Fruit fly (Drosophila melanogaster) whole organism, embryonic: ENCODE data around the gene CG5071.

ENCODE experiments used
- C15 ChIP-seq: fragments of 200-800 bp; sonication (Bioruptor generic); IDR thresholded peaks from 3 replicates; pipeline ENCODE4 v1.3.6; 2022; ENCODE audit warnings: missing biosample characterization, missing genetic modification characterization
- CG10267 ChIP-seq: fragments of 200-800 bp; sonication (Bioruptor generic); optimal IDR thresholded peaks from 2 replicates; lab custom pipeline; 2018; ENCODE audit warnings: missing biosample characterization, mild to moderate bottlenecking, missing genetic modification characterization, moderate library complexity
- CG10366 ChIP-seq: fragments of 200-800 bp; sonication (Bioruptor generic); IDR thresholded peaks from 2 replicates; pipeline ENCODE4 v1.3.6; 2022; ENCODE audit warnings: missing biosample characterization, missing genetic modification characterization
- CG11085 ChIP-seq: fragments of 200-800 bp; sonication (Bioruptor generic); IDR thresholded peaks from 2 replicates; pipeline ENCODE4 v1.3.6; 2022; ENCODE audit warnings: missing biosample characterization, missing genetic modification characterization
- CG11504 ChIP-seq: fragments of 200-800 bp; sonication (Bioruptor generic); optimal IDR thresholded peaks from 3 replicates; lab custom pipeline; 2019; ENCODE audit warnings: missing biosample characterization, mild to moderate bottlenecking, missing genetic modification characterization, moderate library complexity
- CG12104 ChIP-seq: fragments of 200-800 bp; sonication (Bioruptor generic); optimal IDR thresholded peaks from 3 replicates; lab custom pipeline; 2016; ENCODE audit warnings: missing biosample characterization, missing genetic modification characterization
- CG12391 ChIP-seq: fragments of 200-800 bp; sonication (Bioruptor generic); optimal IDR thresholded peaks from 3 replicates; lab custom pipeline; 2018; ENCODE audit warnings: missing biosample characterization, mild to moderate bottlenecking, missing genetic modification characterization, moderate library complexity
- CG13894 ChIP-seq: fragments of 200-800 bp; sonication (Bioruptor generic); optimal IDR thresholded peaks from 3 replicates; lab custom pipeline; 2018; ENCODE audit warnings: missing biosample characterization, mild to moderate bottlenecking, missing genetic modification characterization, moderate library complexity
- CG15269 ChIP-seq: fragments of 200-800 bp; sonication (Bioruptor generic); optimal IDR thresholded peaks from 2 replicates; lab custom pipeline; 2018; ENCODE audit warnings: missing biosample characterization, mild to moderate bottlenecking, missing genetic modification characterization, moderate library complexity
- CG17359 ChIP-seq: fragments of 200-800 bp; sonication (Bioruptor generic); optimal IDR thresholded peaks from 3 replicates; lab custom pipeline; 2018; ENCODE audit warnings: missing biosample characterization, mild to moderate bottlenecking, missing genetic modification characterization, moderate library complexity
- CG18262 ChIP-seq: fragments of 200-800 bp; optimal IDR thresholded peaks from 3 replicates; lab custom pipeline; 2019; ENCODE audit warnings: missing biosample characterization, mild to moderate bottlenecking, missing genetic modification characterization, moderate library complexity
- CG18599 ChIP-seq: fragments of 200-800 bp; sonication (Bioruptor generic); optimal IDR thresholded peaks from 3 replicates; lab custom pipeline; 2017; ENCODE audit warnings: missing biosample characterization, missing genetic modification characterization, mild to moderate bottlenecking, moderate library complexity, missing genetic modification reagents
- CG31441 ChIP-seq: fragments of 200-800 bp; sonication (Bioruptor generic); IDR thresholded peaks from 2 replicates; pipeline ENCODE4 v1.3.6; 2022; ENCODE audit warnings: missing biosample characterization, missing genetic modification characterization
- CG4328 ChIP-seq: fragments of 200-800 bp; sonication (Bioruptor generic); optimal IDR thresholded peaks from 3 replicates; lab custom pipeline; 2017; ENCODE audit warnings: missing biosample characterization, missing genetic modification reagents, missing genetic modification characterization
- CG6254 ChIP-seq: fragments of 200-800 bp; sonication (Bioruptor generic); optimal IDR thresholded peaks from 3 replicates; lab custom pipeline; 2017; ENCODE audit warnings: mild to moderate bottlenecking, missing biosample characterization, missing genetic modification reagents, missing genetic modification characterization
- CG7556 ChIP-seq: fragments of 200-800 bp; sonication (Bioruptor generic); optimal IDR thresholded peaks from 2 replicates; lab custom pipeline; 2017; ENCODE audit warnings: missing biosample characterization, mild to moderate bottlenecking, missing genetic modification characterization
- CG7839 ChIP-seq: fragments of 200-800 bp; sonication (Bioruptor generic); optimal IDR thresholded peaks from 3 replicates; lab custom pipeline; 2018; ENCODE audit warnings: missing biosample characterization, mild to moderate bottlenecking, missing genetic modification characterization, moderate library complexity
- CG9437 ChIP-seq: fragments of 200-800 bp; sonication (Bioruptor generic); optimal IDR thresholded peaks from 2 replicates; lab custom pipeline; 2018; ENCODE audit warnings: missing biosample characterization, mild to moderate bottlenecking, missing genetic modification characterization
- CG9876 ChIP-seq: fragments of 200-800 bp; sonication (Bioruptor generic); optimal IDR thresholded peaks from 2 replicates; lab custom pipeline; 2016; ENCODE audit warnings: missing biosample characterization, missing genetic modification characterization
- Chrac-16 ChIP-seq: fragments of 200-800 bp; sonication (Bioruptor generic); optimal IDR thresholded peaks from 3 replicates; lab custom pipeline; 2016; ENCODE audit warnings: missing biosample characterization, missing genetic modification characterization
- D19B ChIP-seq: fragments of 200-800 bp; sonication (Bioruptor generic); optimal IDR thresholded peaks from 2 replicates; lab custom pipeline; 2017; ENCODE audit warnings: missing biosample characterization, mild to moderate bottlenecking, missing genetic modification characterization
- E2f2 ChIP-seq: fragments of 200-800 bp; sonication (Bioruptor generic); IDR thresholded peaks from 2 replicates; pipeline ENCODE4 v1.3.6; 2022; ENCODE audit warnings: missing biosample characterization, missing genetic modification characterization
- Fer1 ChIP-seq: fragments of 200-800 bp; sonication (Bioruptor generic); optimal IDR thresholded peaks from 2 replicates; lab custom pipeline; 2017; ENCODE audit warnings: missing biosample characterization, mild to moderate bottlenecking, missing genetic modification characterization
- Gsc ChIP-seq: fragments of 200-800 bp; sonication (Bioruptor generic); IDR thresholded peaks from 2 replicates; pipeline ENCODE4 v1.3.6; 2022; ENCODE audit warnings: missing biosample characterization, missing genetic modification characterization
- NFAT ChIP-seq: fragments of 200-800 bp; sonication (Bioruptor generic); IDR thresholded peaks from 2 replicates; pipeline ENCODE4 v1.3.6; 2022; ENCODE audit warnings: missing biosample characterization, missing genetic modification characterization
- NfI ChIP-seq: fragments of 200-800 bp; sonication (Bioruptor generic); optimal IDR thresholded peaks from 3 replicates; lab custom pipeline; 2018; ENCODE audit warnings: missing biosample characterization, mild to moderate bottlenecking, missing genetic modification characterization, moderate library complexity
- PHDP ChIP-seq: fragments of 200-800 bp; sonication (Bioruptor generic); optimal IDR thresholded peaks from 3 replicates; lab custom pipeline; 2018; ENCODE audit warnings: missing biosample characterization, mild to moderate bottlenecking, missing genetic modification characterization, moderate library complexity
- Pdp1 ChIP-seq, 2 experiments: fragments of 200-800 bp; sonication (Bioruptor generic); optimal IDR thresholded peaks; 3 replicates each; lab custom pipeline; 2016; ENCODE audit warnings: missing biosample characterization in 2 of 2, missing genetic modification characterization in 2 of 2, mild to moderate bottlenecking in 1 of 2, moderate library complexity in 1 of 2
- Ptx1 ChIP-seq: fragments of 200-800 bp; sonication (Bioruptor generic); IDR thresholded peaks from 2 replicates; pipeline ENCODE4 v1.3.6; 2022; ENCODE audit warnings: missing biosample characterization, missing genetic modification characterization
- Rx ChIP-seq: fragments of 200-800 bp; sonication (Bioruptor generic); IDR thresholded peaks from 2 replicates; pipeline ENCODE4 v1.3.6; 2022; ENCODE audit warnings: missing biosample characterization, missing genetic modification characterization
- abd-A ChIP-seq: fragments of 200-800 bp; sonication (Bioruptor generic); optimal IDR thresholded peaks from 3 replicates; lab custom pipeline; 2019; ENCODE audit warnings: missing biosample characterization, mild to moderate bottlenecking, missing genetic modification characterization, moderate library complexity
- ac ChIP-seq: fragments of 200-800 bp; sonication (Bioruptor generic); optimal IDR thresholded peaks from 3 replicates; lab custom pipeline; 2017; ENCODE audit warnings: missing biosample characterization, mild to moderate bottlenecking, missing genetic modification characterization
- ash1 ChIP-seq: fragments of 200-800 bp; sonication (Bioruptor generic); optimal IDR thresholded peaks from 2 replicates; lab custom pipeline; 2018; ENCODE audit warnings: missing biosample characterization, mild to moderate bottlenecking, missing genetic modification characterization
- az2 ChIP-seq: fragments of 200-800 bp; sonication (Bioruptor generic); optimal IDR thresholded peaks from 3 replicates; lab custom pipeline; 2016; ENCODE audit warnings: missing biosample characterization, missing genetic modification characterization
- bab2 ChIP-seq: fragments of 200-800 bp; sonication (Bioruptor generic); optimal IDR thresholded peaks from 2 replicates; lab custom pipeline; 2016; ENCODE audit warnings: missing biosample characterization, missing genetic modification characterization
- btn ChIP-seq: fragments of 200-800 bp; sonication (Bioruptor generic); optimal IDR thresholded peaks from 2 replicates; lab custom pipeline; 2016; ENCODE audit warnings: missing biosample characterization, missing genetic modification characterization
- caup ChIP-seq: fragments of 200-800 bp; sonication (Bioruptor generic); optimal IDR thresholded peaks from 3 replicates; lab custom pipeline; 2017; ENCODE audit warnings: missing biosample characterization, mild to moderate bottlenecking, missing genetic modification characterization, moderate library complexity; ENCODE audit not compliant: severe bottlenecking
- chif ChIP-seq, 2 experiments: fragments of 200-800 bp; sonication (Bioruptor generic); optimal IDR thresholded peaks; 3 replicates each; lab custom pipeline; 2016; ENCODE audit warnings: missing biosample characterization in 2 of 2, missing genetic modification characterization in 2 of 2
- dpn ChIP-seq, 2 experiments: fragments of 200-800 bp; sonication (Bioruptor generic); optimal IDR thresholded peaks; 3 replicates each; lab custom pipeline; 2016; ENCODE audit warnings: missing biosample characterization in 2 of 2, missing genetic modification characterization in 2 of 2
- h ChIP-seq: fragments of >200 bp; optimal IDR thresholded peaks from 2 replicates; lab custom pipeline; 2017
- lab ChIP-seq: fragments of 200-800 bp; sonication (Bioruptor generic); optimal IDR thresholded peaks from 3 replicates; lab custom pipeline; 2017; ENCODE audit warnings: missing biosample characterization, missing genetic modification characterization, mild to moderate bottlenecking, moderate library complexity, missing genetic modification reagents
- onecut ChIP-seq: fragments of 200-800 bp; sonication (Bioruptor generic); IDR thresholded peaks from 2 replicates; pipeline ENCODE4 v1.3.6; 2022; ENCODE audit warnings: missing biosample characterization, missing genetic modification characterization
- sens ChIP-seq: fragments of 200-800 bp; sonication (Bioruptor generic); peaks from one replicate; lab custom pipeline; 2016; ENCODE audit warnings: missing biosample characterization, missing genetic modification characterization
- sens-2 ChIP-seq: fragments of 200-800 bp; sonication (Bioruptor generic); IDR thresholded peaks from 2 replicates; pipeline ENCODE4 v1.3.6; 2022; ENCODE audit warnings: missing biosample characterization, missing genetic modification characterization
- sisA ChIP-seq: fragments of 200-800 bp; sonication (Bioruptor generic); IDR thresholded peaks from 2 replicates; pipeline ENCODE4 v1.3.6; 2022; ENCODE audit warnings: missing biosample characterization, missing genetic modification characterization
- toy ChIP-seq: fragments of 200-800 bp; sonication (Bioruptor generic); IDR thresholded peaks from 2 replicates; pipeline ENCODE4 v1.3.6; 2022; ENCODE audit warnings: missing biosample characterization, missing genetic modification characterization
- trem ChIP-seq: fragments of 200-800 bp; optimal IDR thresholded peaks from 3 replicates; lab custom pipeline; 2019; ENCODE audit warnings: missing biosample characterization, mild to moderate bottlenecking, missing genetic modification characterization, moderate library complexity
- unpg ChIP-seq: fragments of 200-800 bp; sonication (Bioruptor generic); optimal IDR thresholded peaks from 3 replicates; lab custom pipeline; 2018; ENCODE audit warnings: missing biosample characterization, mild to moderate bottlenecking, missing genetic modification characterization, moderate library complexity
- vvl ChIP-seq: fragments of 200-800 bp; sonication (Bioruptor generic); IDR thresholded peaks from 2 replicates; pipeline ENCODE4 v1.3.6; 2022; ENCODE audit warnings: missing biosample characterization, missing genetic modification characterization
- z ChIP-seq: fragments of 200-800 bp; sonication (Bioruptor generic); IDR thresholded peaks from 3 replicates; pipeline ENCODE4 v1.3.6; 2022; ENCODE audit warnings: missing biosample characterization, missing genetic modification characterization

Gene CG5071

dm6 chr3R:25648258-25648606 is 30.0 kb downstream of the CG5071 start (continued):
- TF ChIP-seq Chrac-16 (GFP tag; lab: Kevin White, UChicago) (no peak), CG11504 (tag; lab: Kevin White, UChicago) (no peak), h (lab: Kevin White, UChicago) (no peak), dpn (GFP tag; optimal IDR thresholded peaks at IDR 0.05; lab: Kevin White, UChicago) (peak in 1 of 2 experiments; percentile 5), CG7556 (GFP tag; lab: Kevin White, UChicago) (no peak), onecut (GFP tag; lab: Robert Waterston, UW) (no peak), C15 (GFP tag; lab: Robert Waterston, UW) (no peak), E2f2 (GFP tag; lab: Robert Waterston, UW) (no peak; the same call in 1 of the 2 replicates), CG12104 (GFP tag; lab: Kevin White, UChicago) (no peak), chif (GFP tag; optimal IDR thresholded peaks at IDR 0.05; lab: Kevin White, UChicago) (no peak), CG11085 (GFP tag; lab: Robert Waterston, UW) (no peak)

dm6 chr3R:25650417-25650816 is 32.2 kb downstream of the CG5071 start:
- TF ChIP-seq Gsc (GFP tag; lab: Robert Waterston, UW), result no peak
- no peak for TF ChIP-seq ac
- TF ChIP-seq Rx (GFP tag; lab: Robert Waterston, UW), result no peak
- no peak for TF ChIP-seq trem (tag; lab: Kevin White, UChicago)
- TF ChIP-seq ash1, result no peak
- TF ChIP-seq toy (GFP tag; lab: Robert Waterston, UW), result no peak
- TF ChIP-seq bab2 (GFP tag; lab: Kevin White, UChicago), result no peak
- no peak for TF ChIP-seq CG15269 (tag; lab: Kevin White, UChicago)
- peak; percentile 52 for TF ChIP-seq abd-A (tag; lab: Kevin White, UChicago)
- peak; percentile 58 for TF ChIP-seq sens (GFP tag; lab: Kevin White, UChicago)
- TF ChIP-seq Pdp1 (GFP tag; optimal IDR thresholded peaks at IDR 0.05; lab: Kevin White, UChicago), result peak in 1 of 2 experiments; percentile 32
- TF ChIP-seq NFAT (GFP tag; lab: Robert Waterston, UW), result no peak
- no peak for TF ChIP-seq z
- TF ChIP-seq NfI (GFP tag; lab: Kevin White, UChicago), result no peak
- TF ChIP-seq sisA (GFP tag; lab: Robert Waterston, UW), result no peak
- TF ChIP-seq CG31441, result no peak
- TF ChIP-seq D19B, result no peak
- no peak for TF ChIP-seq caup (GFP tag; lab: Kevin White, UChicago)
- TF ChIP-seq CG13894 (tag; lab: Kevin White, UChicago), result peak; percentile 64

DNA sequence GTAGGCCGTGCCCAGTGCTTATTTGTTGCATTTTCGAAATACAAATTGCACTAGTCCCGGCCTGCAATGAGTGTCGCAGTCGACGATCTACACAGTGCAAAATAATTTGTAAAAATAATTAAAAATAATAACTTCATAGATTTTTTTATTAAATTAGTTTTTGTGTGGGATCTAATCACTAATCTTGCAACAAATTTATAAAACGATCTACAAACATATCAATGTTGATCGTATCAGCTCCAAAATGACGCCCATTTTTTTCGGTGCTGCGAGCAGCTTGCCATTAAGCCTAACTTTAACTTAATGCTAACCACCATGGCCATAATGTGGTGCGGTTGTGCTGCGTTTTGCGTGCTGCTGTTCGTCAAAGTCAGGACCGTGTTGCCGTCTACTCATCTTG is 33.2 kb downstream of the CG5071 start:
- peak; percentile 25 for TF ChIP-seq az2 (GFP tag; lab: Kevin White, UChicago)
- peak; percentile 27 for TF ChIP-seq sens (GFP tag; lab: Kevin White, UChicago)
- TF ChIP-seq PHDP (tag; lab: Kevin White, UChicago), result peak; percentile 27
- TF ChIP-seq CG7839 (tag; lab: Kevin White, UChicago), result peak; percentile 14
- TF ChIP-seq btn (GFP tag; lab: Kevin White, UChicago), result no peak
- peak; percentile 28; the same call in 1 of the 2 replicates for TF ChIP-seq CG10366 (GFP tag; lab: Robert Waterston, UW)
- peak; percentile 38 for TF ChIP-seq CG17359 (tag; lab: Kevin White, UChicago)
- no peak for TF ChIP-seq CG9876 (GFP tag; lab: Kevin White, UChicago)
- TF ChIP-seq vvl (GFP tag; lab: Robert Waterston, UW), result 0 out of 2 replicates have a peak, but pooled peaks have one; percentile 10
- no peak for TF ChIP-seq CG4328 (GFP tag; lab: Kevin White, UChicago)
- peak; percentile 39 for TF ChIP-seq unpg (GFP tag; lab: Kevin White, UChicago)
- no peak for TF ChIP-seq CG9437 (GFP tag; lab: Kevin White, UChicago)
- 0 out of 2 replicates have a peak, but pooled peaks have one; percentile 36 for TF ChIP-seq Ptx1 (GFP tag; lab: Robert Waterston, UW)
- TF ChIP-seq CG10267 (tag; lab: Kevin White, UChicago), result peak; percentile 4
- peak; percentile 2 for TF ChIP-seq CG6254 (GFP tag; lab: Kevin White, UChicago)
- peak; percentile 32 for TF ChIP-seq lab
- peak; percentile 22 for TF ChIP-seq CG18262 (tag; lab: Kevin White, UChicago)
- TF ChIP-seq sens-2 (GFP tag; lab: Robert Waterston, UW), result 0 out of 2 replicates have a peak, but pooled peaks have one; percentile 28
- peak; percentile 5 for TF ChIP-seq CG18599 (GFP tag; lab: Kevin White, UChicago)
- peak; percentile 32 for TF ChIP-seq CG12391 (tag; lab: Kevin White, UChicago)
- no peak for TF ChIP-seq Fer1 (GFP tag; lab: Kevin White, UChicago)
